Worm (Caenorhabditis elegans) whole organism, late embryonic: ENCODE measurements around the gene Y5H2A.4.

ENCODE experiments used
- ama-1 ChIP-seq: fragments of 150-350 bp; optimal IDR thresholded peaks from 2 replicates; lab custom pipeline; 2014
- che-1 ChIP-seq: sonication (generic microtip); optimal IDR thresholded peaks from 2 replicates; lab custom pipeline; 2016; ENCODE audit warnings: mild to moderate bottlenecking, missing genetic modification characterization, missing compliant biosample characterization
- dmd-4 ChIP-seq: sonication (generic microtip); optimal IDR thresholded peaks from 2 replicates; lab custom pipeline; 2016; ENCODE audit warnings: borderline replicate concordance, missing genetic modification characterization, missing compliant biosample characterization
- elt-2 ChIP-seq: sonication (generic microtip); optimal IDR thresholded peaks from 2 replicates; lab custom pipeline; 2016; ENCODE audit warnings: missing genetic modification reagents, missing genetic modification characterization, missing compliant biosample characterization
- ets-4 ChIP-seq: sonication (generic microtip); optimal IDR thresholded peaks from 2 replicates; lab custom pipeline; 2016; ENCODE audit warnings: missing genetic modification characterization, missing compliant biosample characterization
- eyg-1 ChIP-seq: sonication (generic microtip); optimal IDR thresholded peaks from 2 replicates; lab custom pipeline; 2016; ENCODE audit warnings: missing genotype, missing genetic modification characterization, missing compliant biosample characterization
- fkh-6 ChIP-seq: sonication (generic microtip); optimal IDR thresholded peaks from 2 replicates; lab custom pipeline; 2016; ENCODE audit warnings: missing genetic modification characterization, missing compliant biosample characterization
- lin-11 ChIP-seq: fragments of 200-800 bp; sonication (Bioruptor generic); optimal IDR thresholded peaks from 2 replicates; lab custom pipeline; 2018; ENCODE audit warnings: mild to moderate bottlenecking, missing genetic modification characterization, missing compliant biosample characterization
- pag-3 ChIP-seq: sonication (generic microtip); optimal IDR thresholded peaks from 2 replicates; lab custom pipeline; 2016; ENCODE audit warnings: missing compliant biosample characterization, missing genetic modification characterization, borderline replicate concordance
- pax-1 ChIP-seq: fragments of 150-350 bp; optimal IDR thresholded peaks from 2 replicates; lab custom pipeline; 2014; ENCODE audit warnings: missing biosample characterization, missing genetic modification characterization
- pqm-1 ChIP-seq: sonication (generic microtip); optimal IDR thresholded peaks from 2 replicates; lab custom pipeline; 2016; ENCODE audit warnings: missing genetic modification characterization, missing compliant biosample characterization
- pros-1 ChIP-seq: fragments of 150-350 bp; optimal IDR thresholded peaks from 2 replicates; lab custom pipeline; 2014; ENCODE audit warnings: missing biosample characterization, missing genetic modification reagents, missing genetic modification characterization
- tbx-2 ChIP-seq: sonication (generic microtip); optimal IDR thresholded peaks from 2 replicates; lab custom pipeline; 2016; ENCODE audit warnings: missing genetic modification characterization, missing compliant biosample characterization
- unc-55 ChIP-seq: sonication (generic microtip); optimal IDR thresholded peaks from 2 replicates; lab custom pipeline; 2017; ENCODE audit warnings: missing biosample characterization, missing genetic modification reagents, missing genetic modification characterization

ce11 chrV:2230912-2231311 is 43.2 kb downstream of the Y5H2A.4 start, which contains the start of gene nhr-134:
- TF ChIP-seq ama-1 (lab: Kevin White, UChicago) (no peak), unc-55 (GFP tag; lab: Kevin White, UChicago) (no peak), pag-3 (no peak), eyg-1 (tag; lab: Kevin White, UChicago) (no peak), tbx-2 (tag; lab: Kevin White, UChicago) (no peak), fkh-6 (tag; lab: Kevin White, UChicago) (no peak), pros-1 (tag; lab: Kevin White, UChicago) (no peak), pax-1 (tag; lab: Kevin White, UChicago) (no peak), lin-11 (tag; lab: Kevin White, UChicago) (no peak), che-1 (tag; lab: Kevin White, UChicago) (no peak), dmd-4 (no peak), ets-4 (tag; lab: Kevin White, UChicago) (no peak), elt-2 (tag; lab: Kevin White, UChicago) (no peak), pqm-1 (tag; lab: Kevin White, UChicago) (no peak)
